Fruit fly (Drosophila melanogaster) whole organism, prepupa: ENCODE results near the gene CG4101.

Experiments
- Blimp-1 ChIP-seq: fragments of 200-800 bp; sonication (Bioruptor generic); optimal IDR thresholded peaks from 3 replicates; lab custom pipeline; 2017; ENCODE audit warnings: missing biosample characterization, missing genetic modification characterization, mild to moderate bottlenecking, moderate library complexity, missing genetic modification reagents
- CG10669 ChIP-seq: fragments of 200-800 bp; sonication (Bioruptor generic); optimal IDR thresholded peaks from 3 replicates; lab custom pipeline; 2018; ENCODE audit warnings: missing biosample characterization, mild to moderate bottlenecking, missing genetic modification characterization, moderate library complexity
- CG3919 ChIP-seq: fragments of 200-800 bp; sonication (Bioruptor generic); optimal IDR thresholded peaks from 3 replicates; lab custom pipeline; 2016; ENCODE audit warnings: missing biosample characterization, missing genetic modification characterization
- CG8119 ChIP-seq: fragments of 200-800 bp; sonication (Bioruptor generic); IDR thresholded peaks from 3 replicates; pipeline ENCODE4 v1.3.6; 2022; ENCODE audit warnings: missing biosample characterization, missing genetic modification characterization
- Eip75B ChIP-seq: fragments of 200-800 bp; sonication (Bioruptor generic); optimal IDR thresholded peaks from 3 replicates; lab custom pipeline; 2016; ENCODE audit warnings: missing biosample characterization, missing genetic modification characterization
- Hr39 ChIP-seq: fragments of 200-800 bp; sonication (Bioruptor generic); optimal IDR thresholded peaks from 2 replicates; lab custom pipeline; 2016; ENCODE audit warnings: missing biosample characterization, missing genetic modification characterization
- Met ChIP-seq: fragments of 200-800 bp; sonication (Bioruptor generic); optimal IDR thresholded peaks from 3 replicates; lab custom pipeline; 2016; ENCODE audit warnings: missing biosample characterization, missing genetic modification characterization
- OdsH ChIP-seq: fragments of 200-800 bp; sonication (Bioruptor generic); optimal IDR thresholded peaks from 3 replicates; lab custom pipeline; 2016; ENCODE audit warnings: missing biosample characterization, missing genetic modification characterization
- Sox102F ChIP-seq: fragments of 200-800 bp; sonication (Bioruptor generic); optimal IDR thresholded peaks from 2 replicates; lab custom pipeline; 2016; ENCODE audit warnings: missing biosample characterization, mild to moderate bottlenecking, missing genetic modification characterization
- cyc ChIP-seq: fragments of 200-800 bp; sonication (Bioruptor generic); optimal IDR thresholded peaks from 3 replicates; lab custom pipeline; 2016; ENCODE audit warnings: missing biosample characterization, missing genetic modification characterization
- pdm3 ChIP-seq: fragments of 200-800 bp; sonication (Bioruptor generic); optimal IDR thresholded peaks from 3 replicates; lab custom pipeline; 2016; ENCODE audit warnings: missing biosample characterization, missing genetic modification characterization

DNA sequence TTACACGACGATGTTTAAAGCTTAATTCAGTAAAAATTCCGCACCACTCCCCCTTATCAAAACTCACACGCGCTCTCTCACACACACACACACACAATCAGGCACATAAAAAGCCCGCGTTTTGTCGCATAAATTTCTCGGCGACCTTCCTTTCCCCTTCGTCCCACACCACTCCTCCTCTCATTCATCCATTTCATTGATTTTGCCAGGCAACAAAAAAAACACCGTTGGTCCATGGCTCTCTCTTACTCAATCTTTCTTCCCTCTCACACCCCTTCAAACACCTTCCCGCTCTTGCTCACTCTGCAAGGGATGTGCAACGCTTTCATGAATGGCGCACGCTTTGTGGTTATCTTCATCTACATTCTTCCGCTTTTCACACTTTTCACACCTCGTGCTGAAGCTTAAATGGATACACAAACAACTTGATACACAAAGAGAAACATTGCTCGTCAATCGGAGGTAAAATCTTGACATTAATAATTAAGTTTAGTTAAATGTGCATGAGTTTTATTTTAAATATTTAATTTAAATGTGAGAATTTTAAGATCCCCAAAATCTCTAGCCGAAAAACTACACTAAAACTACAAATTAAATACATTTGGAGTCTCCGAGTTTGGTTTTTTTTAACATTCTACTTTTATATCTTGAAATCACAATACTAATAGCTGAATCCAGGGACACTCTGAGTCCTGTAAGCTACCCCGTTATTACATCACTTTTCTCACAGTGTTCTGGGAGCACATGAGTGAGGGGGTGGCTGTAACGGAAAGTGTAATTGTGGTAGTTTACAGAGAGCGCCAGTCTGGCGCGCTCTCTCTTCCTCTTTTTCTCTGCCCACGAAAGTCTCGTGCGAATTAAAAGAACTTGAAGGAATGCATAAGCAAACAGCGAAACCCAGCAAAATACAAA, 47.9 kb downstream of the CG4101 start:
- TF ChIP-seq CG8119 (GFP tag; lab: Robert Waterston, UW) = peak; percentile 98
- TF ChIP-seq pdm3 (GFP tag; lab: Kevin White, UChicago) = peak; percentile 97
- peak; percentile 93 for TF ChIP-seq Hr39 (GFP tag; lab: Kevin White, UChicago)
- TF ChIP-seq CG3919 (GFP tag; lab: Kevin White, UChicago) = peak; percentile 98
- TF ChIP-seq cyc (GFP tag; lab: Kevin White, UChicago) = peak; percentile 96
- peak; percentile 98 for TF ChIP-seq CG10669 (GFP tag; lab: Kevin White, UChicago)
- peak; percentile 95 for TF ChIP-seq Met
- TF ChIP-seq Sox102F = peak; percentile 92
- peak; percentile 96 for TF ChIP-seq Eip75B
- TF ChIP-seq Blimp-1 = peak; percentile 89
- TF ChIP-seq OdsH = peak; percentile 98
